Worm (Caenorhabditis elegans): ENCODE data around the gene pgam-5.

ce11 chrII:7561494-7561893, 37.1 kb downstream of the pgam-5 start, which contains the start of the genes ZK1290.11 and ZK1290.1:
- TF ChIP-seq nhr-76 (tag; optimal IDR thresholded peaks at IDR 0.05) (no peak), M03D4.4 (tag; optimal IDR thresholded peaks at IDR 0.05) (no peak), elt-3 (tag; optimal IDR thresholded peaks at IDR 0.05) (no peak), sptf-1 (tag; optimal IDR thresholded peaks at IDR 0.05) (no peak), pha-4 (tag; optimal IDR thresholded peaks at IDR 0.05) (no peak), mab-5 (tag; optimal IDR thresholded peaks at IDR 0.05) (no peak), snpc-4 (tag; optimal IDR thresholded peaks at IDR 0.05) (no peak), nhr-12 (tag; optimal IDR thresholded peaks at IDR 0.05) (no peak), cnd-1 (tag; optimal IDR thresholded peaks at IDR 0.05) (no peak), unc-39 (tag; optimal IDR thresholded peaks at IDR 0.05) (no peak)
